Worm (Caenorhabditis elegans): Measurements from ENCODE around the gene srw-112.

- no peak for TF ChIP-seq tra-4 (tag; optimal IDR thresholded peaks at IDR 0.05)
- TF ChIP-seq B0310.2 (tag; optimal IDR thresholded peaks at IDR 0.05): no peak
- no peak for TF ChIP-seq flt-1 (GFP tag; IDR thresholded peaks at IDR 0.05)
- no peak for TF ChIP-seq hmg-4 (GFP tag; optimal IDR thresholded peaks at IDR 0.05)
- no peak for TF ChIP-seq ama-1 (optimal IDR thresholded peaks at IDR 0.05)
- TF ChIP-seq ceh-36 (tag; optimal IDR thresholded peaks at IDR 0.05): no peak
- no peak for TF ChIP-seq aly-1 (tag; optimal IDR thresholded peaks at IDR 0.05)
- TF ChIP-seq hnd-1 (tag; optimal IDR thresholded peaks at IDR 0.05): no peak
- TF ChIP-seq hmbx-1 (tag; optimal IDR thresholded peaks at IDR 0.05): no peak
- no peak for TF ChIP-seq F13C5.2 (tag; optimal IDR thresholded peaks at IDR 0.05)
- no peak for TF ChIP-seq ets-7 (tag; optimal IDR thresholded peaks at IDR 0.05)
These were observed 4.6 kb upstream of the srw-112 start, which contains the start of gene srw-136 for ce11 chrV:3010468-3010867.
